Worm (Caenorhabditis elegans) whole organism, L3 larva: ENCODE results near the gene R04D3.2.
A peak's percentile ranks its signal among the peaks of the same experiment; 100 is the strongest.

ENCODE experiments used
- R02D3.7 ChIP-seq: fragments of 150-350 bp; optimal IDR thresholded peaks from 2 replicates; lab custom pipeline; 2014; ENCODE audit warnings: missing biosample characterization, missing genetic modification characterization
- ZK546.5 ChIP-seq: sonication (generic microtip); optimal IDR thresholded peaks from 2 replicates; lab custom pipeline; 2017; ENCODE audit warnings: missing biosample characterization, missing genetic modification characterization
- aly-2 ChIP-seq: fragments of 150-350 bp; optimal IDR thresholded peaks from 2 replicates; lab custom pipeline; 2014; ENCODE audit warnings: missing biosample characterization, missing genetic modification characterization
- ama-1 ChIP-seq: fragments of 150-350 bp; optimal IDR thresholded peaks from 2 replicates; lab custom pipeline; 2018
- ceh-16 ChIP-seq: sonication (generic microtip); optimal IDR thresholded peaks from 2 replicates; lab custom pipeline; 2017; ENCODE audit warnings: missing biosample characterization, missing genetic modification characterization
- ceh-28 ChIP-seq: fragments of 150-350 bp; optimal IDR thresholded peaks from 2 replicates; lab custom pipeline; 2014; ENCODE audit warnings: missing biosample characterization, missing genetic modification reagents, missing genetic modification characterization
- ceh-82 ChIP-seq: fragments of 150-350 bp; optimal IDR thresholded peaks from 2 replicates; lab custom pipeline; 2014; ENCODE audit warnings: missing biosample characterization, missing genetic modification characterization
- ceh-9 ChIP-seq: sonication (generic microtip); optimal IDR thresholded peaks from 2 replicates; lab custom pipeline; 2018; ENCODE audit warnings: missing biosample characterization, missing genetic modification characterization
- daf-12 ChIP-seq: fragments of 150-350 bp; optimal IDR thresholded peaks from 2 replicates; lab custom pipeline; 2014; ENCODE audit warnings: missing biosample characterization, missing genetic modification reagents, missing genetic modification characterization
- egl-27 ChIP-seq: sonication (generic microtip); optimal IDR thresholded peaks from 4 replicates; lab custom pipeline; 2017; ENCODE audit warnings: missing biosample characterization, missing genetic modification reagents, missing genetic modification characterization
- egl-5 ChIP-seq: fragments of 150-350 bp; optimal IDR thresholded peaks from 2 replicates; lab custom pipeline; 2017; ENCODE audit warnings: missing biosample characterization, missing genetic modification reagents, missing genetic modification characterization, inconsistent platforms
- elt-1 ChIP-seq: fragments of 150-350 bp; optimal IDR thresholded peaks from 2 replicates; lab custom pipeline; 2014; ENCODE audit warnings: missing biosample characterization, missing genetic modification characterization
- elt-2 ChIP-seq: sonication (generic microtip); optimal IDR thresholded peaks from 2 replicates; lab custom pipeline; 2016; ENCODE audit warnings: missing genetic modification reagents, mild to moderate bottlenecking, missing genetic modification characterization, missing compliant biosample characterization
- elt-3 ChIP-seq, 3 experiments: fragments of 150-350 bp in 1 of 3; sonication (generic microtip) in 2 of 3; optimal IDR thresholded peaks; 2 replicates in 2 of 3; 4 replicates in 1 of 3; lab custom pipeline; 2014 to 2017; ENCODE audit warnings: missing biosample characterization in 3 of 3, missing genetic modification characterization in 3 of 3
- eor-1 ChIP-seq, 2 experiments: fragments of 150-350 bp; optimal IDR thresholded peaks; 2 replicates each; lab custom pipeline; 2014 to 2018; ENCODE audit warnings: missing biosample characterization in 2 of 2, missing genetic modification characterization in 2 of 2
- fkh-10 ChIP-seq: sonication (generic microtip); optimal IDR thresholded peaks from 2 replicates; lab custom pipeline; 2017; ENCODE audit warnings: missing biosample characterization, missing genetic modification reagents, missing genetic modification characterization
- fkh-2 ChIP-seq: fragments of 150-350 bp; optimal IDR thresholded peaks from 2 replicates; lab custom pipeline; 2014; ENCODE audit warnings: missing biosample characterization, missing genetic modification reagents, missing genetic modification characterization
- fos-1 ChIP-seq: fragments of 150-350 bp; optimal IDR thresholded peaks from 2 replicates; lab custom pipeline; 2014; ENCODE audit warnings: missing biosample characterization, missing genetic modification characterization
- hmg-11 ChIP-seq: sonication (generic microtip); optimal IDR thresholded peaks from 2 replicates; lab custom pipeline; 2016; ENCODE audit warnings: missing genetic modification characterization, missing compliant biosample characterization
- jun-1 ChIP-seq: fragments of 150-350 bp; optimal IDR thresholded peaks from 2 replicates; lab custom pipeline; 2014; ENCODE audit warnings: missing biosample characterization, missing genetic modification reagents, missing genetic modification characterization
- lin-15B ChIP-seq: fragments of 150-350 bp; optimal IDR thresholded peaks from 2 replicates; lab custom pipeline; 2014; ENCODE audit warnings: missing biosample characterization, missing genetic modification characterization
- lin-39 ChIP-seq: fragments of 150-350 bp; optimal IDR thresholded peaks from 2 replicates; lab custom pipeline; 2018; ENCODE audit warnings: missing biosample characterization, missing genetic modification reagents, missing genetic modification characterization
- lsy-12 ChIP-seq: sonication (generic microtip); optimal IDR thresholded peaks from 2 replicates; lab custom pipeline; 2016; ENCODE audit warnings: mild to moderate bottlenecking, missing genetic modification characterization, missing compliant biosample characterization
- mdl-1 ChIP-seq: fragments of 150-350 bp; optimal IDR thresholded peaks from 2 replicates; lab custom pipeline; 2014; ENCODE audit warnings: missing biosample characterization, missing genetic modification characterization
- mml-1 ChIP-seq: fragments of 150-350 bp; sonication (generic microtip); optimal IDR thresholded peaks from 3 replicates; lab custom pipeline; 2014; ENCODE audit warnings: missing biosample characterization, missing genetic modification characterization
- nfya-1 ChIP-seq: sonication (generic microtip); optimal IDR thresholded peaks from 2 replicates; lab custom pipeline; 2017; ENCODE audit warnings: missing genetic modification characterization, mild to moderate bottlenecking, missing compliant biosample characterization, antibody characterized with exemption, moderate library complexity; ENCODE audit not compliant: insufficient read depth
- nhr-11 ChIP-seq: fragments of 150-350 bp; optimal IDR thresholded peaks from 2 replicates; lab custom pipeline; 2014; ENCODE audit warnings: missing biosample characterization, missing genetic modification characterization
- nhr-12 ChIP-seq: fragments of 150-350 bp; optimal IDR thresholded peaks from 2 replicates; lab custom pipeline; 2014; ENCODE audit warnings: missing biosample characterization, missing genetic modification characterization
- nhr-23 ChIP-seq: fragments of 150-350 bp; optimal IDR thresholded peaks from 2 replicates; lab custom pipeline; 2014; ENCODE audit warnings: missing biosample characterization, missing genetic modification reagents, missing genetic modification characterization
- nhr-237 ChIP-seq: fragments of 150-350 bp; optimal IDR thresholded peaks from 2 replicates; lab custom pipeline; 2014; ENCODE audit warnings: missing biosample characterization, missing genetic modification characterization
- nhr-25 ChIP-seq: sonication (generic microtip); optimal IDR thresholded peaks from 2 replicates; lab custom pipeline; 2017; ENCODE audit warnings: missing biosample characterization, missing genetic modification characterization
- nhr-28 ChIP-seq: fragments of 150-350 bp; optimal IDR thresholded peaks from 2 replicates; lab custom pipeline; 2014; ENCODE audit warnings: missing biosample characterization, missing genetic modification characterization
- nhr-43 ChIP-seq: sonication (generic microtip); optimal IDR thresholded peaks from 2 replicates; lab custom pipeline; 2016; ENCODE audit warnings: mild to moderate bottlenecking, missing genetic modification characterization, missing compliant biosample characterization; ENCODE audit not compliant: poor library complexity, severe bottlenecking
- nhr-67 ChIP-seq: fragments of 150-350 bp; optimal IDR thresholded peaks from 2 replicates; lab custom pipeline; 2014; ENCODE audit warnings: missing biosample characterization, missing genetic modification characterization
- nhr-76 ChIP-seq: fragments of 150-350 bp; sonication (generic microtip); optimal IDR thresholded peaks from 5 replicates; lab custom pipeline; 2014; ENCODE audit warnings: missing biosample characterization, missing genetic modification characterization
- nhr-77 ChIP-seq: fragments of 150-350 bp; optimal IDR thresholded peaks from 2 replicates; lab custom pipeline; 2014; ENCODE audit warnings: missing biosample characterization, missing genetic modification characterization
- pha-4 ChIP-seq: fragments of 150-350 bp; optimal IDR thresholded peaks from 2 replicates; lab custom pipeline; 2014; ENCODE audit warnings: missing biosample characterization, missing genetic modification reagents, missing genetic modification characterization
- pqm-1 ChIP-seq: fragments of 150-350 bp; optimal IDR thresholded peaks from 2 replicates; lab custom pipeline; 2017; ENCODE audit warnings: missing biosample characterization, missing genetic modification characterization, inconsistent platforms
- sea-2 ChIP-seq: fragments of 150-350 bp; sonication (generic microtip); optimal IDR thresholded peaks from 4 replicates; lab custom pipeline; 2014; ENCODE audit warnings: missing biosample characterization, missing genetic modification reagents, missing genetic modification characterization
- skn-1 ChIP-seq: fragments of 150-350 bp; optimal IDR thresholded peaks from 2 replicates; lab custom pipeline; 2014; ENCODE audit warnings: missing biosample characterization, missing genetic modification characterization
- snpc-4 ChIP-seq: fragments of 150-350 bp; optimal IDR thresholded peaks from 2 replicates; lab custom pipeline; 2014; ENCODE audit warnings: missing biosample characterization, missing genetic modification characterization
- tbx-2 ChIP-seq: sonication (generic microtip); optimal IDR thresholded peaks from 2 replicates; lab custom pipeline; 2016; ENCODE audit warnings: mild to moderate bottlenecking, missing genetic modification characterization, missing compliant biosample characterization
- unc-39 ChIP-seq: sonication (generic microtip); optimal IDR thresholded peaks from 4 replicates; lab custom pipeline; 2017; ENCODE audit warnings: missing biosample characterization, missing genetic modification characterization
- unc-62 ChIP-seq: fragments of 150-350 bp; sonication (generic microtip); optimal IDR thresholded peaks from 4 replicates; lab custom pipeline; 2014; ENCODE audit warnings: missing biosample characterization, missing genetic modification reagents, missing genetic modification characterization
- zag-1 ChIP-seq: fragments of 150-350 bp; optimal IDR thresholded peaks from 2 replicates; lab custom pipeline; 2014; ENCODE audit warnings: missing biosample characterization, missing genetic modification characterization
- ztf-11 ChIP-seq: fragments of 150-350 bp; optimal IDR thresholded peaks from 2 replicates; lab custom pipeline; 2014; ENCODE audit warnings: missing biosample characterization, missing genetic modification characterization
- ztf-4 ChIP-seq: fragments of 150-350 bp; optimal IDR thresholded peaks from 2 replicates; lab custom pipeline; 2014; ENCODE audit warnings: missing biosample characterization, missing genetic modification characterization

R04D3.2 gene

ce11 chrX:13251354-13251843 is 35.0 kb downstream of the R04D3.2 start (continued):
- TF ChIP-seq ama-1 (lab: Kevin White, UChicago) (peak; percentile 54), nfya-1 (tag; lab: Kevin White, UChicago) (peak; percentile 71), egl-5 (tag; lab: Kevin White, UChicago) (peak; percentile 44), unc-62 (no peak), lin-39 (peak; percentile 77), nhr-67 (no peak), nhr-25 (peak; percentile 88), nhr-28 (tag; lab: Kevin White, UChicago) (no peak), ceh-9 (tag; lab: Kevin White, UChicago) (no peak), nhr-11 (tag; lab: Kevin White, UChicago) (no peak), aly-2 (tag; lab: Kevin White, UChicago) (no peak), ceh-16 (tag; lab: Kevin White, UChicago) (no peak), nhr-12 (tag; lab: Kevin White, UChicago) (no peak), daf-12 (tag; lab: Kevin White, UChicago) (no peak), nhr-237 (tag; lab: Kevin White, UChicago) (no peak), fos-1 (tag; lab: Kevin White, UChicago) (no peak), nhr-23 (peak; percentile 71), elt-3 (tag; optimal IDR thresholded peaks at IDR 0.05; lab: Kevin White, UChicago) (no peak), elt-2 (peak; percentile 41), jun-1 (tag; lab: Kevin White, UChicago) (peak; percentile 12), R02D3.7 (tag; lab: Kevin White, UChicago) (no peak), fkh-2 (no peak), pqm-1 (tag; lab: Kevin White, UChicago) (peak; percentile 0)

ce11 chrX:13250163-13250562 is 36.3 kb downstream of the R04D3.2 start:
- TF ChIP-seq nhr-12 (tag; lab: Kevin White, UChicago) (no peak), unc-62 (no peak), nhr-25 (peak; percentile 82), elt-1 (tag; lab: Kevin White, UChicago) (no peak), fkh-10 (no peak), ceh-16 (tag; lab: Kevin White, UChicago) (no peak), nhr-237 (tag; lab: Kevin White, UChicago) (no peak), nhr-67 (no peak), egl-27 (tag; lab: Kevin White, UChicago) (no peak), mdl-1 (tag; lab: Kevin White, UChicago) (peak; percentile 56), skn-1 (tag; lab: Kevin White, UChicago) (no peak), snpc-4 (tag; lab: Kevin White, UChicago) (peak; percentile 5), lin-15B (tag; lab: Kevin White, UChicago) (no peak), eor-1 (tag; optimal IDR thresholded peaks at IDR 0.05; lab: Kevin White, UChicago) (no peak), ceh-9 (tag; lab: Kevin White, UChicago) (no peak), fkh-2 (no peak), elt-3 (tag; optimal IDR thresholded peaks at IDR 0.05; lab: Kevin White, UChicago) (no peak), daf-12 (tag; lab: Kevin White, UChicago) (no peak), unc-39 (tag; lab: Kevin White, UChicago) (no peak), mml-1 (tag; lab: Kevin White, UChicago) (no peak), nhr-43 (tag; lab: Kevin White, UChicago) (peak; percentile 55), aly-2 (tag; lab: Kevin White, UChicago) (no peak), nhr-77 (tag; lab: Kevin White, UChicago) (no peak), ceh-28 (no peak), lsy-12 (tag; lab: Kevin White, UChicago) (no peak), pha-4 (tag; lab: Kevin White, UChicago) (peak; percentile 92), R02D3.7 (tag; lab: Kevin White, UChicago) (no peak), nhr-23 (peak; percentile 72), nfya-1 (tag; lab: Kevin White, UChicago) (peak; percentile 34), nhr-11 (tag; lab: Kevin White, UChicago) (no peak), ZK546.5 (tag; lab: Kevin White, UChicago) (no peak), egl-5 (tag; lab: Kevin White, UChicago) (no peak), nhr-76 (tag; lab: Kevin White, UChicago) (no peak), lin-39 (no peak), ztf-4 (tag; lab: Kevin White, UChicago) (no peak), elt-2 (peak; percentile 79), ama-1 (lab: Kevin White, UChicago) (no peak), zag-1 (tag; lab: Kevin White, UChicago) (no peak), sea-2 (GFP tag; lab: Kevin White, UChicago) (no peak), ztf-11 (no peak), jun-1 (tag; lab: Kevin White, UChicago) (no peak), ceh-82 (tag; lab: Kevin White, UChicago) (no peak), fos-1 (tag; lab: Kevin White, UChicago) (peak; percentile 36), hmg-11 (tag; lab: Kevin White, UChicago) (no peak), tbx-2 (tag; lab: Kevin White, UChicago) (no peak), pqm-1 (tag; lab: Kevin White, UChicago) (peak; percentile 80), nhr-28 (tag; lab: Kevin White, UChicago) (no peak)
- TF ChIP-seq, all 47 proteins: peak for 10
